Worm (Caenorhabditis elegans): ENCODE data around the gene rsd-2.

rsd-2 gene

ce11 chrIV:13549350-13549749, 9.3 kb upstream of the rsd-2 start:
- TF ChIP-seq dox-1 (GFP tag; IDR thresholded peaks at IDR 0.05) (no peak), D2030.7 (GFP tag; IDR thresholded peaks at IDR 0.05) (no peak), nhr-80 (tag; optimal IDR thresholded peaks at IDR 0.05) (no peak), rec-8 (tag; optimal IDR thresholded peaks at IDR 0.05) (peak in 1 of 2 experiments; percentile 12), C17E4.6 (GFP tag; IDR thresholded peaks at IDR 0.05) (no peak), ceh-91 (GFP tag; IDR thresholded peaks at IDR 0.05) (no peak), F57C9.4 (tag; optimal IDR thresholded peaks at IDR 0.05) (no peak), tbp1 (GFP tag; optimal IDR thresholded peaks at IDR 0.05) (no peak), hlh-12 (tag; optimal IDR thresholded peaks at IDR 0.05) (peak; percentile 61)

- TF ChIP-seq nhr-80 (tag; optimal IDR thresholded peaks at IDR 0.05) (peak; percentile 41), B0035.1 (tag; optimal IDR thresholded peaks at IDR 0.05) (no peak), ztf-26 (tag; optimal IDR thresholded peaks at IDR 0.05) (no peak)
Observed at ce11 chrIV:13548188-13548587, 8.1 kb upstream of the rsd-2 start, which contains the start of gene F52G2.3. Gene F52G2.3, minus strand, starts transcription at chrIV:13548230.

ce11 chrIV:13538901-13539300, 1.2 kb downstream of the rsd-2 start:
- peak; percentile 97 for TF ChIP-seq madf-8 (GFP tag; conservative IDR thresholded peaks at IDR 0.05)
- peak; percentile 18 for TF ChIP-seq snpc-3.4 (tag; optimal IDR thresholded peaks at IDR 0.05)
- no peak for TF ChIP-seq madf-10 (tag; optimal IDR thresholded peaks at IDR 0.05)
- TF ChIP-seq lsl-1 (GFP tag; optimal IDR thresholded peaks at IDR 0.05), result peak; percentile 90
- no peak for TF ChIP-seq egl-18 (GFP tag; IDR thresholded peaks at IDR 0.05)
- no peak for TF ChIP-seq aptf-3 (GFP tag; IDR thresholded peaks at IDR 0.05)
- no peak for TF ChIP-seq let-607 (tag; optimal IDR thresholded peaks at IDR 0.05)
- peak; percentile 69 for TF ChIP-seq snpc-4 (GFP tag; optimal IDR thresholded peaks at IDR 0.05)
- peak in 3 of 4 experiments; percentile 79 to 87 (median 87) for TF ChIP-seq snpc-4 (tag; optimal IDR thresholded peaks at IDR 0.05)
- no peak for TF ChIP-seq C17E4.6 (GFP tag; IDR thresholded peaks at IDR 0.05)
- TF ChIP-seq lin-35 (GFP tag; optimal IDR thresholded peaks at IDR 0.05), result no peak
- TF ChIP-seq pha-4 (tag; optimal IDR thresholded peaks at IDR 0.05), result no peak
- peak; percentile 58 for TF ChIP-seq ceh-91 (GFP tag; IDR thresholded peaks at IDR 0.05)
- TF ChIP-seq B0261.1 (tag; optimal IDR thresholded peaks at IDR 0.05), result no peak
- TF ChIP-seq Y56A3A.18 (GFP tag; IDR thresholded peaks at IDR 0.05), result no peak
- TF ChIP-seq ekl-4 (GFP tag; IDR thresholded peaks at IDR 0.05), result no peak
- peak; percentile 32 for TF ChIP-seq efl-1 (GFP tag; optimal IDR thresholded peaks at IDR 0.05)
- TF ChIP-seq madf-6 (GFP tag; IDR thresholded peaks at IDR 0.05), result peak; percentile 98
- no peak for TF ChIP-seq ceh-40 (GFP tag; IDR thresholded peaks at IDR 0.05)
- TF ChIP-seq snpc-1.3 (tag; optimal IDR thresholded peaks at IDR 0.05; ENCODE audit: insufficient read depth), result peak; percentile 7
- TF ChIP-seq F22D6.2 (tag; optimal IDR thresholded peaks at IDR 0.05), result no peak
- TF ChIP-seq cebp-2 (GFP tag; IDR thresholded peaks at IDR 0.05), result no peak
- peak; percentile 64 for TF ChIP-seq D2030.7 (GFP tag; IDR thresholded peaks at IDR 0.05)
- TF ChIP-seq attf-6 (GFP tag; IDR thresholded peaks at IDR 0.05), result peak; percentile 74
- TF ChIP-seq Y95B8A.8 (GFP tag; IDR thresholded peaks at IDR 0.05), result no peak
- no peak for TF ChIP-seq ceh-58 (GFP tag; IDR thresholded peaks at IDR 0.05)
- peak; percentile 83 for TF ChIP-seq xnd-1 (tag; optimal IDR thresholded peaks at IDR 0.05)
- no peak for TF ChIP-seq F39B2.1 (GFP tag; IDR thresholded peaks at IDR 0.05)
- TF ChIP-seq F33H1.4 (GFP tag; IDR thresholded peaks at IDR 0.05), result peak; percentile 49
- peak; percentile 16 for TF ChIP-seq lin-54 (GFP tag; optimal IDR thresholded peaks at IDR 0.05)
- TF ChIP-seq ceh-100 (GFP tag; IDR thresholded peaks at IDR 0.05), result no peak
- TF ChIP-seq dpl-1 (GFP tag; optimal IDR thresholded peaks at IDR 0.05), result peak; percentile 10
- peak; percentile 43 for TF ChIP-seq tbp1 (GFP tag; optimal IDR thresholded peaks at IDR 0.05)
- no peak for TF ChIP-seq F49E8.2 (tag; optimal IDR thresholded peaks at IDR 0.05; ENCODE audit: insufficient read depth)
- TF ChIP-seq rcor-1 (GFP tag; IDR thresholded peaks at IDR 0.05), result no peak
